Fruit fly (Drosophila melanogaster): ENCODE data around the gene vkg.

vkg gene

dm6 chr2L:5010784-5011260 is 17.2 kb downstream of the vkg start, which contains the start of the genes CG31917, Tfb5 and SelT (continued):
- TF ChIP-seq Eip78C (GFP tag) = no peak
- TF ChIP-seq Ets21C (GFP tag; optimal IDR thresholded peaks at IDR 0.05) = peak; percentile 54
- peak; percentile 59 for TF ChIP-seq Smox (GFP tag; optimal IDR thresholded peaks at IDR 0.05)
- no peak for TF ChIP-seq CG7368 (GFP tag; optimal IDR thresholded peaks at IDR 0.05)
- peak; percentile 50 for TF ChIP-seq Sox14 (GFP tag; optimal IDR thresholded peaks at IDR 0.05)
- peak; percentile 52 for TF ChIP-seq Ets96B (tag; optimal IDR thresholded peaks at IDR 0.05)
- peak; percentile 42 for TF ChIP-seq CG6792 (GFP tag; optimal IDR thresholded peaks at IDR 0.05)
- TF ChIP-seq net (GFP tag; optimal IDR thresholded peaks at IDR 0.05) = no peak
- TF ChIP-seq Blimp-1 (GFP tag; optimal IDR thresholded peaks at IDR 0.05) = no peak
- no peak for TF ChIP-seq CG6276 (GFP tag; optimal IDR thresholded peaks at IDR 0.05)
- no peak for TF ChIP-seq CG32006 (GFP tag; optimal IDR thresholded peaks at IDR 0.05)
- TF ChIP-seq dac (GFP tag; optimal IDR thresholded peaks at IDR 0.05) = no peak
- TF ChIP-seq pdm3 (GFP tag; optimal IDR thresholded peaks at IDR 0.05) = no peak
- TF ChIP-seq topi (GFP tag; optimal IDR thresholded peaks at IDR 0.05) = peak; percentile 43
- peak; percentile 58 for TF ChIP-seq CG31627 (GFP tag; optimal IDR thresholded peaks at IDR 0.05)
- TF ChIP-seq vri (GFP tag; optimal IDR thresholded peaks at IDR 0.05) = no peak
- TF ChIP-seq acj6 (GFP tag; optimal IDR thresholded peaks at IDR 0.05) = peak; percentile 65
- TF ChIP-seq CG1621 (tag; optimal IDR thresholded peaks at IDR 0.05) = no peak
- TF ChIP-seq lz (GFP tag; optimal IDR thresholded peaks at IDR 0.05) = peak; percentile 65
- no peak for TF ChIP-seq CG10631 (GFP tag; optimal IDR thresholded peaks at IDR 0.05)
- no peak for TF ChIP-seq CG8632 (GFP tag; optimal IDR thresholded peaks at IDR 0.05)
- TF ChIP-seq CG10669 (GFP tag; optimal IDR thresholded peaks at IDR 0.05) = no peak
- TF ChIP-seq ss (GFP tag; optimal IDR thresholded peaks at IDR 0.05) = no peak

dm6 chr2L:5009306-5010030 is 18.5 kb downstream of the vkg start, which contains the start of gene Rtnl1:
Rtnl1 (minus strand) TSS chr2L:5009720.
- TF ChIP-seq CG11902 (GFP tag; optimal IDR thresholded peaks at IDR 0.05) = no peak
- peak; percentile 54 for TF ChIP-seq esn (GFP tag; optimal IDR thresholded peaks at IDR 0.05)
- TF ChIP-seq CG11294 (GFP tag; IDR thresholded peaks at IDR 0.05) = no peak
- TF ChIP-seq fd59A (GFP tag; optimal IDR thresholded peaks at IDR 0.05) = no peak
- TF ChIP-seq dac (GFP tag; optimal IDR thresholded peaks at IDR 0.05) = no peak
- TF ChIP-seq lz (GFP tag; optimal IDR thresholded peaks at IDR 0.05) = peak; percentile 35
- no peak for TF ChIP-seq svp (GFP tag)
- TF ChIP-seq CG11762 (GFP tag; optimal IDR thresholded peaks at IDR 0.05; ENCODE audit: insufficient read depth) = no peak
- TF ChIP-seq Ets21C (GFP tag; optimal IDR thresholded peaks at IDR 0.05) = no peak
- no peak for TF ChIP-seq CG8319 (GFP tag; optimal IDR thresholded peaks at IDR 0.05)
- TF ChIP-seq ss (GFP tag; optimal IDR thresholded peaks at IDR 0.05) = peak in 1 of 2 experiments; percentile 42
- no peak for TF ChIP-seq achi (GFP tag; optimal IDR thresholded peaks at IDR 0.05)
- TF ChIP-seq eg (GFP tag; IDR thresholded peaks at IDR 0.05) = no peak
- TF ChIP-seq CG6854 (GFP tag; optimal IDR thresholded peaks at IDR 0.05) = peak; percentile 54
- TF ChIP-seq Eip75B (GFP tag; optimal IDR thresholded peaks at IDR 0.05) = no peak
- no peak for TF ChIP-seq Lpt (GFP tag; optimal IDR thresholded peaks at IDR 0.05)
- TF ChIP-seq CG6808 (GFP tag; optimal IDR thresholded peaks at IDR 0.05) = no peak
- TF ChIP-seq Sox15 (GFP tag; optimal IDR thresholded peaks at IDR 0.05) = no peak
- no peak for TF ChIP-seq Met (GFP tag; optimal IDR thresholded peaks at IDR 0.05)
- peak; percentile 17 for TF ChIP-seq CG3032 (tag; optimal IDR thresholded peaks at IDR 0.05)
- no peak for TF ChIP-seq CG6276 (GFP tag; optimal IDR thresholded peaks at IDR 0.05)
- TF ChIP-seq net (GFP tag; optimal IDR thresholded peaks at IDR 0.05) = no peak
- TF ChIP-seq Ets96B (tag; optimal IDR thresholded peaks at IDR 0.05) = no peak
- TF ChIP-seq Blimp-1 (GFP tag; optimal IDR thresholded peaks at IDR 0.05) = no peak
- peak; percentile 2 for TF ChIP-seq CG1621 (tag; optimal IDR thresholded peaks at IDR 0.05)
- peak; percentile 30 for TF ChIP-seq vri (GFP tag; optimal IDR thresholded peaks at IDR 0.05)
- no peak for TF ChIP-seq CG8119 (GFP tag; IDR thresholded peaks at IDR 0.05)
- no peak for TF ChIP-seq Eip93F (GFP tag; optimal IDR thresholded peaks at IDR 0.05)
- TF ChIP-seq CG7368 (GFP tag; optimal IDR thresholded peaks at IDR 0.05) = no peak
- no peak for TF ChIP-seq CG34406 (GFP tag; optimal IDR thresholded peaks at IDR 0.05)
- TF ChIP-seq CG3919 (GFP tag; optimal IDR thresholded peaks at IDR 0.05) = peak; percentile 21
- TF ChIP-seq Sox14 (GFP tag; optimal IDR thresholded peaks at IDR 0.05) = peak; percentile 23
- no peak for TF ChIP-seq CG10669 (GFP tag; optimal IDR thresholded peaks at IDR 0.05)
- no peak for TF ChIP-seq CG6792 (GFP tag; optimal IDR thresholded peaks at IDR 0.05)
- peak; percentile 79 for TF ChIP-seq Eip78C (GFP tag)
- TF ChIP-seq spab (GFP tag; optimal IDR thresholded peaks at IDR 0.05) = no peak
- peak; percentile 12 for TF ChIP-seq topi (GFP tag; optimal IDR thresholded peaks at IDR 0.05)
- no peak for TF ChIP-seq CG32006 (GFP tag; optimal IDR thresholded peaks at IDR 0.05)
- TF ChIP-seq CG16779 (tag; optimal IDR thresholded peaks at IDR 0.05) = peak; percentile 1
- no peak for TF ChIP-seq CG6163 (GFP tag; IDR thresholded peaks at IDR 0.05)

Data from whole organism, prepupa.